Fruit fly (Drosophila melanogaster) whole organism, wandering third instar larva: Measurements from ENCODE around the gene CG9135.

Source experiments
- Abd-B ChIP-seq: fragments of >200 bp; optimal IDR thresholded peaks from 2 replicates; lab custom pipeline; 2017; ENCODE audit warnings: missing biosample characterization, missing genetic modification characterization
- CG9705 ChIP-seq: fragments of 200-800 bp; sonication (Bioruptor generic); optimal IDR thresholded peaks from 2 replicates; lab custom pipeline; 2018; ENCODE audit warnings: missing biosample characterization, mild to moderate bottlenecking, missing genetic modification characterization
- Dif ChIP-seq: fragments of 200-275, 200-300 bp; sonication (Bioruptor generic); optimal IDR thresholded peaks from 2 replicates; lab custom pipeline; 2018; ENCODE audit warnings: missing biosample characterization, missing genetic modification characterization; ENCODE audit not compliant: partially characterized antibody
- GATAd ChIP-seq: sonication (Bioruptor generic); optimal IDR thresholded peaks from 2 replicates; lab custom pipeline; 2016; ENCODE audit warnings: missing biosample characterization, missing genetic modification characterization
- HLH106 ChIP-seq: fragments of 200-800 bp; optimal IDR thresholded peaks from 3 replicates; lab custom pipeline; 2019; ENCODE audit warnings: missing biosample characterization, mild to moderate bottlenecking, missing genetic modification characterization, moderate library complexity
- Hnf4 ChIP-seq: fragments of 200-800 bp; sonication (Bioruptor generic); optimal IDR thresholded peaks from 2 replicates; lab custom pipeline; 2016; ENCODE audit warnings: missing biosample characterization, mild to moderate bottlenecking, missing genetic modification characterization
- Hr78 ChIP-seq: fragments of >200 bp; optimal IDR thresholded peaks from 2 replicates; lab custom pipeline; 2017; ENCODE audit warnings: missing biosample characterization, missing genetic modification characterization
- Hr83 ChIP-seq: fragments of 200-300 bp; sonication (Bioruptor generic); optimal IDR thresholded peaks from 2 replicates; lab custom pipeline; 2016; ENCODE audit warnings: missing biosample characterization, mild to moderate bottlenecking, missing genetic modification characterization, moderate library complexity; ENCODE audit not compliant: poor library complexity, severe bottlenecking
- Jra ChIP-seq: sonication (Bioruptor generic); optimal IDR thresholded peaks from 2 replicates; lab custom pipeline; 2016; ENCODE audit warnings: missing biosample characterization, missing genetic modification characterization
- Mio ChIP-seq: sonication (Bioruptor generic); optimal IDR thresholded peaks from 2 replicates; lab custom pipeline; 2016; ENCODE audit warnings: missing biosample characterization, missing genetic modification characterization
- Myc ChIP-seq: fragments of >200 bp; optimal IDR thresholded peaks from 2 replicates; lab custom pipeline; 2017
- N ChIP-seq: fragments of >200 bp; optimal IDR thresholded peaks from 2 replicates; lab custom pipeline; 2018; ENCODE audit warnings: missing biosample characterization, missing external identifiers, missing genetic modification characterization
- OdsH ChIP-seq: fragments of 200-800 bp; sonication (Bioruptor generic); optimal IDR thresholded peaks from 2 replicates; lab custom pipeline; 2016; ENCODE audit warnings: missing biosample characterization, mild to moderate bottlenecking, missing genetic modification characterization
- Rel ChIP-seq, 2 experiments: fragments of 200-800 bp; sonication (Bioruptor generic) in 1 of 2; optimal IDR thresholded peaks; 2 replicates in 1 of 2; 3 replicates in 1 of 2; lab custom pipeline; 2016 to 2019; ENCODE audit warnings: mild to moderate bottlenecking in 2 of 2, missing biosample characterization in 2 of 2, missing genetic modification characterization in 2 of 2, moderate library complexity in 1 of 2
- Sp1 ChIP-seq: fragments of 200-800 bp; sonication (Bioruptor generic); optimal IDR thresholded peaks from 3 replicates; lab custom pipeline; 2019; ENCODE audit warnings: missing biosample characterization, mild to moderate bottlenecking, missing genetic modification characterization, moderate library complexity
- Vsx2 ChIP-seq: fragments of 200-300, 225-300 bp; sonication (Bioruptor generic); optimal IDR thresholded peaks from 2 replicates; lab custom pipeline; 2018; ENCODE audit warnings: missing biosample characterization, missing genetic modification characterization; ENCODE audit not compliant: partially characterized antibody
- br ChIP-seq: fragments of 200-800 bp; sonication (Bioruptor generic); optimal IDR thresholded peaks from 2 replicates; lab custom pipeline; 2016; ENCODE audit warnings: missing biosample characterization, missing genetic modification characterization
- brk ChIP-seq: fragments of 200-800 bp; sonication (Bioruptor generic); optimal IDR thresholded peaks from 2 replicates; lab custom pipeline; 2016; ENCODE audit warnings: missing biosample characterization, mild to moderate bottlenecking, missing genetic modification characterization
- dmrt93B ChIP-seq: fragments of 200-800 bp; sonication (Bioruptor generic); optimal IDR thresholded peaks from 2 replicates; lab custom pipeline; 2018; ENCODE audit warnings: missing biosample characterization, mild to moderate bottlenecking, missing genetic modification characterization
- ey ChIP-seq: fragments of 200-800 bp; sonication (Bioruptor generic); optimal IDR thresholded peaks from 2 replicates; lab custom pipeline; 2016; ENCODE audit warnings: missing biosample characterization, missing genetic modification characterization
- foxo ChIP-seq, 2 experiments: fragments of 200-800 bp; sonication (Bioruptor generic); optimal IDR thresholded peaks; 2 replicates in 1 of 2; 3 replicates in 1 of 2; lab custom pipeline; 2016 to 2017; ENCODE audit warnings: missing biosample characterization in 2 of 2, missing genetic modification characterization in 2 of 2
- fru ChIP-seq: fragments of 200-800 bp; sonication (Bioruptor generic); optimal IDR thresholded peaks from 3 replicates; lab custom pipeline; 2016; ENCODE audit warnings: missing biosample characterization, mild to moderate bottlenecking, missing genetic modification characterization
- h ChIP-seq: fragments of 200-800 bp; sonication (Bioruptor generic); optimal IDR thresholded peaks from 3 replicates; lab custom pipeline; 2016; ENCODE audit warnings: missing biosample characterization, mild to moderate bottlenecking, missing genetic modification characterization
- jim ChIP-seq: fragments of 175-275, 200-325 bp; sonication (Bioruptor generic); optimal IDR thresholded peaks from 2 replicates; lab custom pipeline; 2016; ENCODE audit warnings: missing biosample characterization, mild to moderate bottlenecking, missing genetic modification characterization
- lola ChIP-seq: fragments of >200 bp; optimal IDR thresholded peaks from 2 replicates; lab custom pipeline; 2017; ENCODE audit warnings: missing biosample characterization, missing genetic modification characterization
- psq ChIP-seq: fragments of 200-800 bp; sonication (Bioruptor generic); optimal IDR thresholded peaks from 3 replicates; lab custom pipeline; 2017; ENCODE audit warnings: missing biosample characterization, mild to moderate bottlenecking, missing genetic modification characterization, moderate library complexity
- rgr ChIP-seq: fragments of 200-800 bp; sonication (Bioruptor generic); optimal IDR thresholded peaks from 3 replicates; lab custom pipeline; 2016; ENCODE audit warnings: missing biosample characterization, mild to moderate bottlenecking, missing genetic modification characterization
- sage ChIP-seq: fragments of 200-800 bp; sonication (Bioruptor generic); optimal IDR thresholded peaks from 2 replicates; lab custom pipeline; 2016; ENCODE audit warnings: missing biosample characterization, mild to moderate bottlenecking, missing genetic modification characterization
- sv ChIP-seq: fragments of 200-800 bp; sonication (Bioruptor generic); optimal IDR thresholded peaks from 3 replicates; lab custom pipeline; 2016; ENCODE audit warnings: missing biosample characterization, missing genetic modification characterization
- usp ChIP-seq: fragments of >200 bp; optimal IDR thresholded peaks from 2 replicates; lab custom pipeline; 2017; ENCODE audit warnings: missing biosample characterization, missing genetic modification characterization
- woc ChIP-seq: sonication (Bioruptor generic); optimal IDR thresholded peaks from 2 replicates; lab custom pipeline; 2016; ENCODE audit warnings: missing biosample characterization, mild to moderate bottlenecking, missing genetic modification characterization

The CG9135 gene

DNA sequence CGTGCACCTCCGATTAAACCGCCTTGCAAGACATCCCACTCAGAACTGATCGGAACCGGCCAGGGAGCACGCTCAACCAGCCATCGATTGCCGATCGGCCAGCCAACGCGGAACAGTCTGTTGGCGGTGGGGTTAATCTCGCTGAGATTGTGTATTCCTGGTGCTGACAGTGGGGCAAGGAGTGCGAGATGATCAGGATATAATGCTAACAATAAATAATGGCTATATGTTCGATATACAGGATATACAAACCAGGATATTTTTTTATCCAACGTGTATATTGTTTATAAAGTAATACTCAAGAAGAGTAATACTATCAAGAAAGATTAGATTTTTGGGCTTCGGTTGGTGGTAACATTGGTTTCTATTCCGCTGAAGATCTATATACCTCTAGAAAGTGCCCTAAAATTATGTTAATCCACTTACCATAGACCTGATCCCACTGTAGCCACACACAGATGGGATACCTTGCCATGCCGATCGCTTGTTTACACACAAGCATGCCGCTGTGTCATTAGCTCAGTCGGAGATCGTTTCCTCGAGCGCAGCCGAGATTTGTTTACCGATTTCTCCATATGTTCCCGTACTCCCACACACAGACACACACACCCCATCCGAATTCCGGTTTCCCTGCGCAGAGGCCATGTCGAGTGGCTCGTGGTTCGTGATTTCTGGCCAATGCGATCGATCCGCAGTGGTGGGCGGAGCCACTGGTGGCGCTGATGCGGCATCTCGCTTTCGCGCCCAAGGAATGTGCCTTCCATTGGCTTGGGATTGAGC is 31.1 kb upstream of the CG9135 start, which contains the start of gene H2.0 (continued):
- TF ChIP-seq Hr83 (GFP tag; lab: Kevin White, UChicago) (no peak), sv (no peak)

DNA sequence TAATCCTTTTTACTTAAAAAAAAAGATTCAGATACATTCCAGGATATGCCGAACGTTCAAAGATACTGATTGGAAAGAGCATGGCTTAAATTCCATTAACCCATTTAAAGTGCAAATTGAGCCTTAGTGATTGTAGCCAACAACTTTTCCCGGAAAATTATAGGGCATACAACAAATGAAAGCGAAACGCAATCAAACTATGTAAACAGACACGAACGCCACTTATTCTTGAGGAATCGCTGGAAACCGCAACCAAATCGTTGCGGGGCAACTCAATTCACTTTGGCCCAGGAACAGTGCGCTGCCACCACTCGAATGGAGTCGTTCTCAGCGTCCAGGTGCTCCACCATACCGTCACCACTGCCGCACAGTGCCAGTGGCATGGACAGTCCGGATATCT is 30.1 kb upstream of the CG9135 start, which contains the start of gene CG13996:
CG13996 (plus strand) TSS at position 301 of the 400 bp plus-strand sequence.
- TF ChIP-seq Jra (GFP tag; lab: Kevin White, UChicago), result no peak
- TF ChIP-seq dmrt93B (GFP tag; lab: Kevin White, UChicago), result no peak
- no peak for TF ChIP-seq sage (GFP tag; lab: Kevin White, UChicago)
- no peak for TF ChIP-seq Abd-B (GFP tag; lab: Kevin White, UChicago)
- no peak for TF ChIP-seq Vsx2 (GFP tag; lab: Kevin White, UChicago)
- no peak for TF ChIP-seq foxo (GFP tag; optimal IDR thresholded peaks at IDR 0.05; lab: Kevin White, UChicago)
- no peak for TF ChIP-seq CG9705
- no peak for TF ChIP-seq jim (GFP tag; lab: Kevin White, UChicago)
- no peak for TF ChIP-seq Hr78 (GFP tag; lab: Kevin White, UChicago)
- TF ChIP-seq rgr (GFP tag; lab: Kevin White, UChicago), result no peak
- no peak for TF ChIP-seq lola (GFP tag; lab: Kevin White, UChicago)
- TF ChIP-seq HLH106 (tag; lab: Kevin White, UChicago), result no peak
- TF ChIP-seq Dif (GFP tag; lab: Kevin White, UChicago), result no peak
- no peak for TF ChIP-seq Mio (GFP tag; lab: Kevin White, UChicago)
- TF ChIP-seq, all 38 proteins: peak for 0

- TF ChIP-seq h (GFP tag; lab: Kevin White, UChicago) (peak; percentile 74), OdsH (GFP tag; lab: Kevin White, UChicago) (peak; percentile 25), foxo (GFP tag; optimal IDR thresholded peaks at IDR 0.05; lab: Kevin White, UChicago) (peak in 1 of 2 experiments; percentile 83), psq (GFP tag; lab: Kevin White, UChicago) (peak; percentile 58), fru (peak; percentile 72), Sp1 (peak; percentile 55), GATAd (GFP tag; lab: Kevin White, UChicago) (no peak), CG9705 (peak; percentile 63), dmrt93B (GFP tag; lab: Kevin White, UChicago) (peak; percentile 73), HLH106 (tag; lab: Kevin White, UChicago) (peak; percentile 81), Rel (GFP tag; optimal IDR thresholded peaks at IDR 0.05; lab: Kevin White, UChicago) (no peak), Rel (tag; optimal IDR thresholded peaks at IDR 0.05; lab: Kevin White, UChicago) (no peak), N (GFP tag; lab: Kevin White, UChicago) (no peak), Hnf4 (GFP tag; lab: Kevin White, UChicago) (no peak), ey (peak; percentile 10), sage (GFP tag; lab: Kevin White, UChicago) (peak; percentile 15), rgr (GFP tag; lab: Kevin White, UChicago) (peak; percentile 57)
- TF ChIP-seq, all 38 proteins: peak for 12
Observed at dm6 chr2L:6022793-6023192, 27.8 kb upstream of the CG9135 start.

DNA sequence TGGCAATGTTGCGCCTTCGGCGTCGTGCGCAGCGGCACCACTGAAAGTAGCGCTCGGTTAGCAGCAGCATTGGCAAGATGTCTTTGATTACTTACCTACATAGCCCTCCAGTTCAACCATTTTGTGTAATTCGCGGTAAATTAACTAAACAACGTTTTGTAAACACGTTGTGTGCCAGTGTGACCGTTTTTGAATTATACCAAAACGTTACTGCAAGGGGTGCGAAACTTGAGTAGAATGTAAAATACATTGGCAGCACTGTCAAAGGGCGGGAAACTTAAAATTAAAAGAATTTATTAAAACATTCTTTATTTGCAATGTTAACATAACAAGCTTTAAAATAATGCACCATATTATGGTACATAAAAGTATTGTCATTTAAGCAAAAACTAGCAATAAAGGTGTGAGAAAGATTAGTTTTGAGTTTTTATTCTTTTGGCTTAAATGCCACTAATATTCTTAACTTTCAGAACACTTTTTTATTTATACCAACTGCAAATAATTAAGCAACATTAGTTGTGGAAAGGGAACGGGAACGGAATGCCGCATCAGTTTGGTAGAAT is 26.2 kb upstream of the CG9135 start, which contains the start of gene CG9107:
CG9107 (minus strand) TSS at position 195 of the 563 bp plus-strand sequence.
- TF ChIP-seq HLH106 (tag; lab: Kevin White, UChicago) (no peak), Myc (lab: Kevin White, UChicago) (peak; percentile 50)
- TF ChIP-seq, all 38 proteins: peak for 1

dm6 chr2L:6028712-6029111 is 21.9 kb upstream of the CG9135 start:
- TF ChIP-seq OdsH (GFP tag; lab: Kevin White, UChicago) (no peak), br (GFP tag; lab: Kevin White, UChicago) (no peak), Dif (GFP tag; lab: Kevin White, UChicago) (no peak), Abd-B (GFP tag; lab: Kevin White, UChicago) (no peak), usp (GFP tag; lab: Kevin White, UChicago) (no peak), Hnf4 (GFP tag; lab: Kevin White, UChicago) (no peak), brk (no peak), dmrt93B (GFP tag; lab: Kevin White, UChicago) (no peak), sv (no peak), Vsx2 (GFP tag; lab: Kevin White, UChicago) (no peak), woc (GFP tag; lab: Kevin White, UChicago) (no peak), sage (GFP tag; lab: Kevin White, UChicago) (no peak), CG9705 (no peak), foxo (GFP tag; optimal IDR thresholded peaks at IDR 0.05; lab: Kevin White, UChicago) (no peak), N (GFP tag; lab: Kevin White, UChicago) (no peak)
